Fruit fly (Drosophila melanogaster) whole organism, wandering third instar larva: ENCODE measurements around the gene aqz.

Experiments
- Abd-B ChIP-seq: fragments of >200 bp; optimal IDR thresholded peaks from 2 replicates; lab custom pipeline; 2017; ENCODE audit warnings: missing biosample characterization, missing genetic modification characterization
- CG32264 ChIP-seq: fragments of 200-800 bp; sonication (Bioruptor generic); optimal IDR thresholded peaks from 2 replicates; lab custom pipeline; 2016; ENCODE audit warnings: missing biosample characterization, missing genetic modification characterization
- CG9705 ChIP-seq: fragments of 200-800 bp; sonication (Bioruptor generic); optimal IDR thresholded peaks from 2 replicates; lab custom pipeline; 2018; ENCODE audit warnings: missing biosample characterization, mild to moderate bottlenecking, missing genetic modification characterization
- CrebA ChIP-seq: fragments of 200-800 bp; sonication (Bioruptor generic); optimal IDR thresholded peaks from 2 replicates; lab custom pipeline; 2016; ENCODE audit warnings: missing biosample characterization, mild to moderate bottlenecking, missing genetic modification characterization, borderline replicate concordance
- Dfd ChIP-seq: fragments of >200 bp; optimal IDR thresholded peaks from 2 replicates; lab custom pipeline; 2017; ENCODE audit warnings: missing biosample characterization, missing genetic modification characterization
- Dif ChIP-seq: fragments of 200-275, 200-300 bp; sonication (Bioruptor generic); optimal IDR thresholded peaks from 2 replicates; lab custom pipeline; 2018; ENCODE audit warnings: missing biosample characterization, missing genetic modification characterization; ENCODE audit not compliant: partially characterized antibody
- GATAd ChIP-seq: sonication (Bioruptor generic); optimal IDR thresholded peaks from 2 replicates; lab custom pipeline; 2016; ENCODE audit warnings: missing biosample characterization, missing genetic modification characterization
- HLH106 ChIP-seq: fragments of 200-800 bp; optimal IDR thresholded peaks from 3 replicates; lab custom pipeline; 2019; ENCODE audit warnings: missing biosample characterization, mild to moderate bottlenecking, missing genetic modification characterization, moderate library complexity
- Hnf4 ChIP-seq: fragments of 200-800 bp; sonication (Bioruptor generic); optimal IDR thresholded peaks from 2 replicates; lab custom pipeline; 2016; ENCODE audit warnings: missing biosample characterization, mild to moderate bottlenecking, missing genetic modification characterization
- Hr78 ChIP-seq: fragments of >200 bp; optimal IDR thresholded peaks from 2 replicates; lab custom pipeline; 2017; ENCODE audit warnings: missing biosample characterization, missing genetic modification characterization
- Hr83 ChIP-seq: fragments of 200-300 bp; sonication (Bioruptor generic); optimal IDR thresholded peaks from 2 replicates; lab custom pipeline; 2016; ENCODE audit warnings: missing biosample characterization, mild to moderate bottlenecking, missing genetic modification characterization, moderate library complexity; ENCODE audit not compliant: poor library complexity, severe bottlenecking
- Jra ChIP-seq: sonication (Bioruptor generic); optimal IDR thresholded peaks from 2 replicates; lab custom pipeline; 2016; ENCODE audit warnings: missing biosample characterization, missing genetic modification characterization
- Mio ChIP-seq: sonication (Bioruptor generic); optimal IDR thresholded peaks from 2 replicates; lab custom pipeline; 2016; ENCODE audit warnings: missing biosample characterization, missing genetic modification characterization
- Myc ChIP-seq: fragments of >200 bp; optimal IDR thresholded peaks from 2 replicates; lab custom pipeline; 2017
- N ChIP-seq: fragments of >200 bp; optimal IDR thresholded peaks from 2 replicates; lab custom pipeline; 2018; ENCODE audit warnings: missing biosample characterization, missing external identifiers, missing genetic modification characterization
- OdsH ChIP-seq: fragments of 200-800 bp; sonication (Bioruptor generic); optimal IDR thresholded peaks from 2 replicates; lab custom pipeline; 2016; ENCODE audit warnings: missing biosample characterization, mild to moderate bottlenecking, missing genetic modification characterization
- Rel ChIP-seq, 2 experiments: fragments of 200-800 bp; sonication (Bioruptor generic) in 1 of 2; optimal IDR thresholded peaks; 2 replicates in 1 of 2; 3 replicates in 1 of 2; lab custom pipeline; 2016 to 2019; ENCODE audit warnings: mild to moderate bottlenecking in 2 of 2, missing biosample characterization in 2 of 2, missing genetic modification characterization in 2 of 2, moderate library complexity in 1 of 2
- Sp1 ChIP-seq: fragments of 200-800 bp; sonication (Bioruptor generic); optimal IDR thresholded peaks from 3 replicates; lab custom pipeline; 2019; ENCODE audit warnings: missing biosample characterization, mild to moderate bottlenecking, missing genetic modification characterization, moderate library complexity
- Vsx2 ChIP-seq: fragments of 200-300, 225-300 bp; sonication (Bioruptor generic); optimal IDR thresholded peaks from 2 replicates; lab custom pipeline; 2018; ENCODE audit warnings: missing biosample characterization, missing genetic modification characterization; ENCODE audit not compliant: partially characterized antibody
- br ChIP-seq: fragments of 200-800 bp; sonication (Bioruptor generic); optimal IDR thresholded peaks from 2 replicates; lab custom pipeline; 2016; ENCODE audit warnings: missing biosample characterization, missing genetic modification characterization
- brk ChIP-seq: fragments of 200-800 bp; sonication (Bioruptor generic); optimal IDR thresholded peaks from 2 replicates; lab custom pipeline; 2016; ENCODE audit warnings: missing biosample characterization, mild to moderate bottlenecking, missing genetic modification characterization
- dl ChIP-seq, 2 experiments: fragments of 175-275, 200-275 bp in 1 of 2; fragments of 200-275 bp in 1 of 2; sonication (Bioruptor generic); optimal IDR thresholded peaks; lab custom pipeline; 2018; ENCODE audit warnings: mild to moderate bottlenecking in 2 of 2, missing biosample characterization in 2 of 2, missing genetic modification characterization in 2 of 2, moderate library complexity in 2 of 2; ENCODE audit not compliant: partially characterized antibody in 2 of 2, insufficient read depth in 1 of 2
- dmrt93B ChIP-seq: fragments of 200-800 bp; sonication (Bioruptor generic); optimal IDR thresholded peaks from 2 replicates; lab custom pipeline; 2018; ENCODE audit warnings: missing biosample characterization, mild to moderate bottlenecking, missing genetic modification characterization
- dsf ChIP-seq: sonication (Bioruptor generic); optimal IDR thresholded peaks from 2 replicates; lab custom pipeline; 2016; ENCODE audit warnings: missing biosample characterization, missing genetic modification characterization, borderline replicate concordance
- ey ChIP-seq: fragments of 200-800 bp; sonication (Bioruptor generic); optimal IDR thresholded peaks from 2 replicates; lab custom pipeline; 2016; ENCODE audit warnings: missing biosample characterization, missing genetic modification characterization
- foxo ChIP-seq, 2 experiments: fragments of 200-800 bp; sonication (Bioruptor generic); optimal IDR thresholded peaks; 2 replicates in 1 of 2; 3 replicates in 1 of 2; lab custom pipeline; 2016 to 2017; ENCODE audit warnings: missing biosample characterization in 2 of 2, missing genetic modification characterization in 2 of 2
- fru ChIP-seq: fragments of 200-800 bp; sonication (Bioruptor generic); optimal IDR thresholded peaks from 3 replicates; lab custom pipeline; 2016; ENCODE audit warnings: missing biosample characterization, mild to moderate bottlenecking, missing genetic modification characterization
- h ChIP-seq: fragments of 200-800 bp; sonication (Bioruptor generic); optimal IDR thresholded peaks from 3 replicates; lab custom pipeline; 2016; ENCODE audit warnings: missing biosample characterization, mild to moderate bottlenecking, missing genetic modification characterization
- jim ChIP-seq: fragments of 175-275, 200-325 bp; sonication (Bioruptor generic); optimal IDR thresholded peaks from 2 replicates; lab custom pipeline; 2016; ENCODE audit warnings: missing biosample characterization, mild to moderate bottlenecking, missing genetic modification characterization
- pan ChIP-seq: fragments of >200 bp; optimal IDR thresholded peaks from 2 replicates; lab custom pipeline; 2017
- psq ChIP-seq: fragments of 200-800 bp; sonication (Bioruptor generic); optimal IDR thresholded peaks from 3 replicates; lab custom pipeline; 2017; ENCODE audit warnings: missing biosample characterization, mild to moderate bottlenecking, missing genetic modification characterization, moderate library complexity
- rgr ChIP-seq: fragments of 200-800 bp; sonication (Bioruptor generic); optimal IDR thresholded peaks from 3 replicates; lab custom pipeline; 2016; ENCODE audit warnings: missing biosample characterization, mild to moderate bottlenecking, missing genetic modification characterization
- sage ChIP-seq: fragments of 200-800 bp; sonication (Bioruptor generic); optimal IDR thresholded peaks from 2 replicates; lab custom pipeline; 2016; ENCODE audit warnings: missing biosample characterization, mild to moderate bottlenecking, missing genetic modification characterization
- sv ChIP-seq: fragments of 200-800 bp; sonication (Bioruptor generic); optimal IDR thresholded peaks from 3 replicates; lab custom pipeline; 2016; ENCODE audit warnings: missing biosample characterization, missing genetic modification characterization
- tai ChIP-seq: sonication (Bioruptor generic); optimal IDR thresholded peaks from 2 replicates; lab custom pipeline; 2016; ENCODE audit warnings: missing biosample characterization, missing genetic modification characterization
- usp ChIP-seq: fragments of >200 bp; optimal IDR thresholded peaks from 2 replicates; lab custom pipeline; 2017; ENCODE audit warnings: missing biosample characterization, missing genetic modification characterization
- woc ChIP-seq: sonication (Bioruptor generic); optimal IDR thresholded peaks from 2 replicates; lab custom pipeline; 2016; ENCODE audit warnings: missing biosample characterization, mild to moderate bottlenecking, missing genetic modification characterization

Gene aqz

dm6 chr3R:8788722-8789400 is 31.6 kb downstream of the aqz start:
- TF ChIP-seq HLH106 (tag; lab: Kevin White, UChicago) (peak; percentile 24), ey (GFP tag; lab: Kevin White, UChicago) (peak; percentile 31), Sp1 (GFP tag; lab: Kevin White, UChicago) (no peak), foxo (GFP tag; optimal IDR thresholded peaks at IDR 0.05; lab: Kevin White, UChicago) (peak in 1 of 2 experiments; percentile 37), tai (no peak), h (GFP tag; lab: Kevin White, UChicago) (peak; percentile 42), Dfd (GFP tag; lab: Kevin White, UChicago) (no peak), CrebA (GFP tag; lab: Kevin White, UChicago) (no peak), fru (GFP tag; lab: Kevin White, UChicago) (peak; percentile 15), rgr (GFP tag; lab: Kevin White, UChicago) (peak; percentile 5), Hnf4 (GFP tag; lab: Kevin White, UChicago) (no peak)

- no peak for TF ChIP-seq CrebA (GFP tag; lab: Kevin White, UChicago)
- no peak for TF ChIP-seq sage (GFP tag; lab: Kevin White, UChicago)
- no peak for TF ChIP-seq foxo (GFP tag; optimal IDR thresholded peaks at IDR 0.05; lab: Kevin White, UChicago)
- TF ChIP-seq Sp1 (GFP tag; lab: Kevin White, UChicago), result no peak
- no peak for TF ChIP-seq fru (GFP tag; lab: Kevin White, UChicago)
- peak; percentile 46 for TF ChIP-seq woc
- TF ChIP-seq CG32264 (GFP tag; lab: Kevin White, UChicago), result no peak
- TF ChIP-seq br (GFP tag; lab: Kevin White, UChicago), result no peak
- TF ChIP-seq OdsH, result no peak
- TF ChIP-seq brk (GFP tag; lab: Kevin White, UChicago), result no peak
- TF ChIP-seq Dif (GFP tag; lab: Kevin White, UChicago), result no peak
- no peak for TF ChIP-seq Hr78 (GFP tag; lab: Kevin White, UChicago)
- TF ChIP-seq tai, result no peak
- no peak for TF ChIP-seq pan (lab: Kevin White, UChicago)
- no peak for TF ChIP-seq GATAd (GFP tag; lab: Kevin White, UChicago)
- no peak for TF ChIP-seq Rel (GFP tag; optimal IDR thresholded peaks at IDR 0.05; lab: Kevin White, UChicago)
- TF ChIP-seq Rel (tag; optimal IDR thresholded peaks at IDR 0.05; lab: Kevin White, UChicago), result no peak
- no peak for TF ChIP-seq Mio (GFP tag; lab: Kevin White, UChicago)
- TF ChIP-seq dmrt93B (GFP tag; lab: Kevin White, UChicago), result no peak
- no peak for TF ChIP-seq N
- no peak for TF ChIP-seq psq (GFP tag; lab: Kevin White, UChicago)
- no peak for TF ChIP-seq usp
- no peak for TF ChIP-seq ey (GFP tag; lab: Kevin White, UChicago)
- TF ChIP-seq sv (GFP tag; lab: Kevin White, UChicago), result no peak
- TF ChIP-seq HLH106 (tag; lab: Kevin White, UChicago), result peak; percentile 31
- TF ChIP-seq dl (GFP tag; optimal IDR thresholded peaks at IDR 0.05; lab: Kevin White, UChicago; ENCODE audit: insufficient read depth in 1 of 2, partially characterized antibody in 2 of 2), result no peak
- no peak for TF ChIP-seq CG9705 (GFP tag; lab: Kevin White, UChicago)
- no peak for TF ChIP-seq dsf (GFP tag; lab: Kevin White, UChicago)
- no peak for TF ChIP-seq jim
- TF ChIP-seq Dfd (GFP tag; lab: Kevin White, UChicago), result no peak
- TF ChIP-seq h (GFP tag; lab: Kevin White, UChicago), result peak; percentile 35
- peak; percentile 30 for TF ChIP-seq Vsx2
- no peak for TF ChIP-seq Hr83
- no peak for TF ChIP-seq rgr (GFP tag; lab: Kevin White, UChicago)
- no peak for TF ChIP-seq Abd-B (GFP tag; lab: Kevin White, UChicago)
- TF ChIP-seq Jra (GFP tag; lab: Kevin White, UChicago), result no peak
- TF ChIP-seq Myc (lab: Kevin White, UChicago), result no peak
These were observed 32.8 kb downstream of the aqz start for dm6 chr3R:8787538-8788282.
